Fruit fly (Drosophila melanogaster) whole organism, wandering third instar larva: Measurements from ENCODE around the gene CG3961.

ENCODE experiments used
- fru ChIP-seq: fragments of 200-800 bp; sonication (Bioruptor generic); optimal IDR thresholded peaks from 3 replicates; lab custom pipeline; 2016; ENCODE audit warnings: missing biosample characterization, mild to moderate bottlenecking, missing genetic modification characterization
- lola ChIP-seq: fragments of >200 bp; optimal IDR thresholded peaks from 2 replicates; lab custom pipeline; 2017; ENCODE audit warnings: missing biosample characterization, missing genetic modification characterization

DNA sequence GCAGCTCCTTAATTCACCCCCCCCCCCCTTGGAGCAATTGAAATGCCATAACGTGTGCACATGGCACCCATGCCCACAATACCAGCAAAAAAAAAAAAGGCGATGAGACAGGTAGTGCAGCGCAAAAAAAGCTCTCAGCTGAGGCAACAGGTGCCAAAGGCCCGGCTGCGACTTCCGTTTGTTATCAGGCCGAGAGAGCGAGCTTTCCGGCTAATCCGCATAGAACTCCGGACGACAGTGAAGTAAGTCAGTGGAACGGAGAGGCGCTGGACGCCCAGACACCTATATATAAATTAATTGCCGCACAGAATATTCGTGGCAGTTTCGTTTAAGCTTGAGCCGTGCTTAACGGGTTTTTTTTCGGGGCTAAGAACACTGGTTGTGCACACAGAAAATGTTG is 27.0 kb downstream of the CG3961 start, which contains the start of gene CG6865:
- TF ChIP-seq fru (GFP tag; lab: Kevin White, UChicago) (no peak), lola (GFP tag; lab: Kevin White, UChicago) (no peak)
